Worm (Caenorhabditis elegans) whole organism, midembryonic: ENCODE measurements around the gene gtap-1.
"Not testable (repeated sequence)": the region's sequence is repeated elsewhere in the genome, so short reads cannot be mapped to it uniquely, and the experiment has no call there.

Experiments
- T22C8.4 ChIP-seq: fragments of 200-800 bp; sonication (Bioruptor generic); IDR thresholded peaks from 2 replicates; pipeline ENCODE4 v1.3.6; 2022; ENCODE audit warnings: missing genetic modification characterization, missing compliant biosample characterization
- cog-1 ChIP-seq: sonication (generic microtip); optimal IDR thresholded peaks from 2 replicates; lab custom pipeline; 2016; ENCODE audit warnings: missing genetic modification characterization, missing compliant biosample characterization
- flt-1 ChIP-seq: fragments of 200-800 bp; sonication (Bioruptor generic); IDR thresholded peaks from 2 replicates; pipeline ENCODE4 v1.3.6; 2022; ENCODE audit warnings: missing genetic modification characterization, missing compliant biosample characterization
- klf-2 ChIP-seq: fragments of 200-800 bp; sonication (Bioruptor generic); conservative IDR thresholded peaks from 2 replicates; pipeline ENCODE4 v1.3.6; 2022; ENCODE audit warnings: missing genetic modification reagents, missing genetic modification characterization, missing compliant biosample characterization
- med-1 ChIP-seq: sonication (generic microtip); optimal IDR thresholded peaks from 2 replicates; lab custom pipeline; 2017; ENCODE audit warnings: missing genetic modification characterization, mild to moderate bottlenecking, missing compliant biosample characterization, antibody characterized with exemption, missing genetic modification reagents; ENCODE audit not compliant: insufficient read depth
- ref-1 ChIP-seq: fragments of 200-800 bp; sonication (Bioruptor generic); conservative IDR thresholded peaks from 2 replicates; pipeline ENCODE4 v1.3.6; 2022; ENCODE audit warnings: missing genetic modification reagents, missing genetic modification characterization, missing compliant biosample characterization
- tab-1 ChIP-seq: fragments of 200-800 bp; sonication (Bioruptor generic); IDR thresholded peaks from 2 replicates; pipeline ENCODE4 v1.3.6; 2022; ENCODE audit warnings: missing genetic modification characterization, missing compliant biosample characterization
- ztf-23 ChIP-seq: fragments of 200-800 bp; sonication (Bioruptor generic); IDR thresholded peaks from 2 replicates; pipeline ENCODE4 v1.3.6; 2022; ENCODE audit warnings: missing genetic modification reagents, missing genetic modification characterization, missing compliant biosample characterization
- ztf-29 ChIP-seq: fragments of 200-800 bp; sonication (Bioruptor generic); IDR thresholded peaks from 2 replicates; pipeline ENCODE4 v1.3.6; 2022; ENCODE audit warnings: missing genetic modification reagents, missing genetic modification characterization, missing compliant biosample characterization

gtap-1 gene

ce11 chrII:5828486-5828885 lies 4.5 kb downstream of the gtap-1 start, which contains the start of gene ZK1248.11:
Gene ZK1248.11, minus strand, starts transcription at chrII:5828586.
- TF ChIP-seq ztf-29, result no peak
- no peak for TF ChIP-seq tab-1 (GFP tag; lab: Robert Waterston, UW)
- TF ChIP-seq klf-2 (GFP tag; lab: Robert Waterston, UW), result no peak

ce11 chrII:5827364-5827763 lies 5.7 kb downstream of the gtap-1 start, which contains the start of gene tbc-2:
Gene tbc-2, minus strand, starts transcription at chrII:5827443.
- TF ChIP-seq ref-1 (GFP tag; lab: Robert Waterston, UW), result no peak
- no peak for TF ChIP-seq tab-1 (GFP tag; lab: Robert Waterston, UW)
- no peak for TF ChIP-seq med-1 (GFP tag; lab: Kevin White, UChicago)
- no peak for TF ChIP-seq flt-1 (GFP tag; lab: Robert Waterston, UW)
- no peak for TF ChIP-seq cog-1 (tag; lab: Kevin White, UChicago)

ce11 chrII:5820282-5820762 lies 12.7 kb downstream of the gtap-1 start, which contains the start of gene ehs-1:
Gene ehs-1, plus strand, starts transcription at chrII:5820712.
- TF ChIP-seq flt-1 (GFP tag; lab: Robert Waterston, UW) (no peak), cog-1 (tag; lab: Kevin White, UChicago) (no peak), T22C8.4 (no peak), ref-1 (GFP tag; lab: Robert Waterston, UW) (no peak), med-1 (GFP tag; lab: Kevin White, UChicago) (no peak), ztf-23 (no peak), klf-2 (GFP tag; lab: Robert Waterston, UW) (no peak), tab-1 (GFP tag; lab: Robert Waterston, UW) (no peak)

ce11 chrII:5819655-5820054 lies 13.4 kb downstream of the gtap-1 start:
- 0 out of 2 replicates have a peak, but pooled peaks have one; percentile 48 for TF ChIP-seq ztf-23
- no peak for TF ChIP-seq ztf-29
- no peak for TF ChIP-seq med-1 (GFP tag; lab: Kevin White, UChicago)
- TF ChIP-seq cog-1 (tag; lab: Kevin White, UChicago), result no peak
- peak; percentile 52; the same call in 1 of the 2 replicates for TF ChIP-seq flt-1 (GFP tag; lab: Robert Waterston, UW)
- TF ChIP-seq ref-1 (GFP tag; lab: Robert Waterston, UW), result no peak
- no peak for TF ChIP-seq T22C8.4
- no peak for TF ChIP-seq klf-2 (GFP tag; lab: Robert Waterston, UW)

- TF ChIP-seq cog-1 (tag; lab: Kevin White, UChicago) (no peak), med-1 (GFP tag; lab: Kevin White, UChicago) (no peak), tab-1 (GFP tag; lab: Robert Waterston, UW) (no peak), ztf-29 (no peak), flt-1 (GFP tag; lab: Robert Waterston, UW) (no peak), ref-1 (GFP tag; lab: Robert Waterston, UW) (no peak), ztf-23 (no peak), T22C8.4 (no peak), klf-2 (GFP tag; lab: Robert Waterston, UW) (no peak)
Observed at ce11 chrII:5818298-5818697, 14.7 kb downstream of the gtap-1 start, which contains the start of gene ZK1248.4. Gene ZK1248.4, plus strand, starts transcription at chrII:5818598.

- TF ChIP-seq klf-2 (GFP tag; lab: Robert Waterston, UW), result no peak
Observed at ce11 chrII:5816346-5816745, 16.7 kb downstream of the gtap-1 start, which contains the start of gene ZK1248.20. Gene ZK1248.20, plus strand, starts transcription at chrII:5816646.

ce11 chrII:5815382-5815781 lies 17.7 kb downstream of the gtap-1 start, which contains the start of gene wago-5:
Gene wago-5, minus strand, starts transcription at chrII:5815482.
- TF ChIP-seq ztf-29; flt-1 (GFP tag; lab: Robert Waterston, UW); tab-1 (GFP tag; lab: Robert Waterston, UW): not testable (repeated sequence)

ce11 chrII:5810230-5810629 lies 22.8 kb downstream of the gtap-1 start, which contains the start of the genes msp-64 and ZK1248.5:
Gene msp-64, minus strand, starts transcription at chrII:5810330.
Gene ZK1248.5, plus strand, starts transcription at chrII:5810514.
- TF ChIP-seq klf-2 (GFP tag; lab: Robert Waterston, UW), result no peak

ce11 chrII:5806563-5806962 lies 26.5 kb downstream of the gtap-1 start:
- TF ChIP-seq med-1 (GFP tag; lab: Kevin White, UChicago) (no peak), ref-1 (GFP tag; lab: Robert Waterston, UW) (no peak), flt-1 (GFP tag; lab: Robert Waterston, UW) (no peak), tab-1 (GFP tag; lab: Robert Waterston, UW) (no peak), cog-1 (tag; lab: Kevin White, UChicago) (no peak), ztf-23 (no peak), klf-2 (GFP tag; lab: Robert Waterston, UW) (no peak), ztf-29 (no peak), T22C8.4 (no peak)

ce11 chrII:5805303-5805702 lies 27.7 kb downstream of the gtap-1 start, which contains the start of gene K05F1.10:
Gene K05F1.10, minus strand, starts transcription at chrII:5805473.
- TF ChIP-seq flt-1 (GFP tag; lab: Robert Waterston, UW) (no peak), T22C8.4 (no peak), med-1 (GFP tag; lab: Kevin White, UChicago) (no peak), tab-1 (GFP tag; lab: Robert Waterston, UW) (no peak), ref-1 (GFP tag; lab: Robert Waterston, UW) (no peak), cog-1 (tag; lab: Kevin White, UChicago) (no peak), ztf-29 (no peak), klf-2 (GFP tag; lab: Robert Waterston, UW) (no peak), ztf-23 (no peak)
